Worm (Caenorhabditis elegans): ENCODE results near the gene ben-1.

The ben-1 gene

ce11 chrIII:3562276-3562675, 20.8 kb upstream of the ben-1 start:
- TF ChIP-seq flt-1 (GFP tag; IDR thresholded peaks at IDR 0.05) (no peak), med-1 (GFP tag; optimal IDR thresholded peaks at IDR 0.05; ENCODE audit: insufficient read depth) (no peak), cog-1 (tag; optimal IDR thresholded peaks at IDR 0.05) (no peak), tab-1 (GFP tag; IDR thresholded peaks at IDR 0.05) (no peak), ztf-23 (GFP tag; IDR thresholded peaks at IDR 0.05) (no peak)

- TF ChIP-seq T22C8.4 (GFP tag; IDR thresholded peaks at IDR 0.05) (no peak), ref-1 (GFP tag; conservative IDR thresholded peaks at IDR 0.05) (no peak), tab-1 (GFP tag; IDR thresholded peaks at IDR 0.05) (no peak), med-1 (GFP tag; optimal IDR thresholded peaks at IDR 0.05; ENCODE audit: insufficient read depth) (no peak), cog-1 (tag; optimal IDR thresholded peaks at IDR 0.05) (no peak), ztf-29 (GFP tag; IDR thresholded peaks at IDR 0.05) (no peak), ztf-23 (GFP tag; IDR thresholded peaks at IDR 0.05) (no peak), flt-1 (GFP tag; IDR thresholded peaks at IDR 0.05) (no peak), klf-2 (GFP tag; conservative IDR thresholded peaks at IDR 0.05) (no peak)
Observed at ce11 chrIII:3560235-3560634, 18.8 kb upstream of the ben-1 start.

ce11 chrIII:3553349-3553748, 11.9 kb upstream of the ben-1 start, which contains the start of gene C54C6.4:
Gene C54C6.4, plus strand, starts transcription at chrIII:3553649.
- TF ChIP-seq T22C8.4 (GFP tag; IDR thresholded peaks at IDR 0.05) (no peak), ref-1 (GFP tag; conservative IDR thresholded peaks at IDR 0.05) (no peak), ztf-29 (GFP tag; IDR thresholded peaks at IDR 0.05) (no peak), cog-1 (tag; optimal IDR thresholded peaks at IDR 0.05) (no peak), tab-1 (GFP tag; IDR thresholded peaks at IDR 0.05) (no peak), med-1 (GFP tag; optimal IDR thresholded peaks at IDR 0.05; ENCODE audit: insufficient read depth) (no peak), klf-2 (GFP tag; conservative IDR thresholded peaks at IDR 0.05) (no peak), flt-1 (GFP tag; IDR thresholded peaks at IDR 0.05) (no peak), ztf-23 (GFP tag; IDR thresholded peaks at IDR 0.05) (no peak)

- no peak for TF ChIP-seq tab-1 (GFP tag; IDR thresholded peaks at IDR 0.05)
Observed at ce11 chrIII:3550364-3550763, 8.9 kb upstream of the ben-1 start.

- TF ChIP-seq flt-1 (GFP tag; IDR thresholded peaks at IDR 0.05), result no peak
- TF ChIP-seq ref-1 (GFP tag; conservative IDR thresholded peaks at IDR 0.05), result no peak
Observed at ce11 chrIII:3549750-3550149, 8.3 kb upstream of the ben-1 start, which contains the start of gene C54C6.5. Gene C54C6.5, minus strand, starts transcription at chrIII:3549850.

ce11 chrIII:3548017-3548416, 6.6 kb upstream of the ben-1 start, which contains the start of gene C54C6.11:
Gene C54C6.11, plus strand, starts transcription at chrIII:3548317.
- TF ChIP-seq ztf-23 (GFP tag; IDR thresholded peaks at IDR 0.05) (no peak), cog-1 (tag; optimal IDR thresholded peaks at IDR 0.05) (no peak), klf-2 (GFP tag; conservative IDR thresholded peaks at IDR 0.05) (no peak), T22C8.4 (GFP tag; IDR thresholded peaks at IDR 0.05) (no peak), tab-1 (GFP tag; IDR thresholded peaks at IDR 0.05) (no peak), med-1 (GFP tag; optimal IDR thresholded peaks at IDR 0.05; ENCODE audit: insufficient read depth) (no peak), ref-1 (GFP tag; conservative IDR thresholded peaks at IDR 0.05) (no peak), ztf-29 (GFP tag; IDR thresholded peaks at IDR 0.05) (no peak), flt-1 (GFP tag; IDR thresholded peaks at IDR 0.05) (no peak)

ce11 chrIII:3546323-3546722, 4.9 kb upstream of the ben-1 start, which contains the start of gene C54C6.7:
Gene C54C6.7, minus strand, starts transcription at chrIII:3546423.
- TF ChIP-seq ref-1 (GFP tag; conservative IDR thresholded peaks at IDR 0.05), result no peak
- TF ChIP-seq cog-1 (tag; optimal IDR thresholded peaks at IDR 0.05), result no peak
- TF ChIP-seq ztf-23 (GFP tag; IDR thresholded peaks at IDR 0.05), result no peak
- no peak for TF ChIP-seq klf-2 (GFP tag; conservative IDR thresholded peaks at IDR 0.05)
- TF ChIP-seq ztf-29 (GFP tag; IDR thresholded peaks at IDR 0.05), result no peak
- TF ChIP-seq flt-1 (GFP tag; IDR thresholded peaks at IDR 0.05), result no peak
- TF ChIP-seq T22C8.4 (GFP tag; IDR thresholded peaks at IDR 0.05), result no peak
- TF ChIP-seq tab-1 (GFP tag; IDR thresholded peaks at IDR 0.05), result no peak
- TF ChIP-seq med-1 (GFP tag; optimal IDR thresholded peaks at IDR 0.05; ENCODE audit: insufficient read depth), result no peak

ce11 chrIII:3543071-3543470, 1.6 kb upstream of the ben-1 start:
- TF ChIP-seq T22C8.4 (GFP tag; IDR thresholded peaks at IDR 0.05) (no peak), tab-1 (GFP tag; IDR thresholded peaks at IDR 0.05) (no peak), flt-1 (GFP tag; IDR thresholded peaks at IDR 0.05) (peak; percentile 19; the same call in 1 of the 2 replicates), cog-1 (tag; optimal IDR thresholded peaks at IDR 0.05) (peak; percentile 44)

- no peak for TF ChIP-seq ztf-23 (GFP tag; IDR thresholded peaks at IDR 0.05)
- no peak for TF ChIP-seq T22C8.4 (GFP tag; IDR thresholded peaks at IDR 0.05)
- no peak for TF ChIP-seq tab-1 (GFP tag; IDR thresholded peaks at IDR 0.05)
- no peak for TF ChIP-seq ztf-29 (GFP tag; IDR thresholded peaks at IDR 0.05)
- TF ChIP-seq cog-1 (tag; optimal IDR thresholded peaks at IDR 0.05), result no peak
- TF ChIP-seq med-1 (GFP tag; optimal IDR thresholded peaks at IDR 0.05; ENCODE audit: insufficient read depth), result no peak
- no peak for TF ChIP-seq klf-2 (GFP tag; conservative IDR thresholded peaks at IDR 0.05)
- TF ChIP-seq flt-1 (GFP tag; IDR thresholded peaks at IDR 0.05), result no peak
- TF ChIP-seq ref-1 (GFP tag; conservative IDR thresholded peaks at IDR 0.05), result no peak
Observed at ce11 chrIII:3542105-3542504, 666 bp upstream of the ben-1 start.

ce11 chrIII:3541093-3541492, 346 bp downstream of the ben-1 start:
- TF ChIP-seq klf-2 (GFP tag; conservative IDR thresholded peaks at IDR 0.05) (no peak), cog-1 (tag; optimal IDR thresholded peaks at IDR 0.05) (no peak), ref-1 (GFP tag; conservative IDR thresholded peaks at IDR 0.05) (no peak), T22C8.4 (GFP tag; IDR thresholded peaks at IDR 0.05) (no peak), flt-1 (GFP tag; IDR thresholded peaks at IDR 0.05) (no peak), ztf-23 (GFP tag; IDR thresholded peaks at IDR 0.05) (no peak), med-1 (GFP tag; optimal IDR thresholded peaks at IDR 0.05; ENCODE audit: insufficient read depth) (no peak), ztf-29 (GFP tag; IDR thresholded peaks at IDR 0.05) (no peak), tab-1 (GFP tag; IDR thresholded peaks at IDR 0.05) (no peak)

- TF ChIP-seq ztf-23 (GFP tag; IDR thresholded peaks at IDR 0.05) (no peak), ztf-29 (GFP tag; IDR thresholded peaks at IDR 0.05) (0 out of 2 replicates have a peak, but pooled peaks have one; percentile 24)
Observed at ce11 chrIII:3540424-3540823, 1.0 kb downstream of the ben-1 start.

Measured in whole organism, midembryonic.